Fruit fly (Drosophila melanogaster) whole organism, adult: ENCODE results near the gene Vdup1.

ENCODE experiments used
- CG11617 ChIP-seq: fragments of 200-800 bp; sonication (Bioruptor generic); optimal IDR thresholded peaks from 2 replicates; lab custom pipeline; 2017; ENCODE audit warnings: mild to moderate bottlenecking, missing biosample characterization, missing genetic modification reagents, missing genetic modification characterization
- CG12768 ChIP-seq: fragments of 200-800 bp; sonication (Bioruptor generic); optimal IDR thresholded peaks from 2 replicates; lab custom pipeline; 2017; ENCODE audit warnings: missing biosample characterization, missing genetic modification characterization, mild to moderate bottlenecking, moderate library complexity, missing genetic modification reagents
- CG14711 ChIP-seq: fragments of 200-800 bp; sonication (Bioruptor generic); optimal IDR thresholded peaks from 2 replicates; lab custom pipeline; 2018; ENCODE audit warnings: missing biosample characterization, mild to moderate bottlenecking, missing genetic modification characterization, moderate library complexity
- CG1620 ChIP-seq: fragments of 200-800 bp; sonication (Bioruptor generic); optimal IDR thresholded peaks from 2 replicates; lab custom pipeline; 2016; ENCODE audit warnings: missing biosample characterization, missing genetic modification characterization
- CG33017 ChIP-seq: fragments of 200-800 bp; sonication (Bioruptor generic); optimal IDR thresholded peaks from 2 replicates; lab custom pipeline; 2018; ENCODE audit warnings: missing biosample characterization, mild to moderate bottlenecking, missing genetic modification characterization, moderate library complexity
- CG5204 ChIP-seq: fragments of 200-800 bp; sonication (Bioruptor generic); optimal IDR thresholded peaks from 2 replicates; lab custom pipeline; 2016; ENCODE audit warnings: missing biosample characterization, missing genetic modification characterization
- CG7045 ChIP-seq: fragments of 200-800 bp; sonication (Bioruptor generic); optimal IDR thresholded peaks from 2 replicates; lab custom pipeline; 2017; ENCODE audit warnings: missing biosample characterization, mild to moderate bottlenecking, missing genetic modification characterization
- CG7101 ChIP-seq: fragments of 200-800 bp; sonication (Bioruptor generic); optimal IDR thresholded peaks from 2 replicates; lab custom pipeline; 2018; ENCODE audit warnings: missing biosample characterization, mild to moderate bottlenecking, missing genetic modification characterization, moderate library complexity
- Clk ChIP-seq: fragments of 200-800 bp; sonication (Bioruptor generic); optimal IDR thresholded peaks from 2 replicates; lab custom pipeline; 2017; ENCODE audit warnings: missing biosample characterization, missing genetic modification characterization
- Crg-1 ChIP-seq: fragments of 200-800 bp; sonication (Bioruptor generic); optimal IDR thresholded peaks from 2 replicates; lab custom pipeline; 2016; ENCODE audit warnings: missing biosample characterization, missing genetic modification characterization
- Hr96 ChIP-seq: fragments of 200-800 bp; sonication (Bioruptor generic); optimal IDR thresholded peaks from 2 replicates; lab custom pipeline; 2016; ENCODE audit warnings: missing biosample characterization, missing genetic modification characterization
- Mnt ChIP-seq: fragments of 200-800 bp; sonication (Bioruptor generic); optimal IDR thresholded peaks from 2 replicates; lab custom pipeline; 2016; ENCODE audit warnings: missing biosample characterization, mild to moderate bottlenecking, missing genetic modification characterization
- bab1 ChIP-seq: fragments of 200-800 bp; sonication (Bioruptor generic); optimal IDR thresholded peaks from 3 replicates; lab custom pipeline; 2019; ENCODE audit warnings: missing biosample characterization, mild to moderate bottlenecking, missing genetic modification characterization, moderate library complexity
- cic ChIP-seq: fragments of 200-800 bp; sonication (Bioruptor generic); optimal IDR thresholded peaks from 2 replicates; lab custom pipeline; 2017; ENCODE audit warnings: missing biosample characterization, mild to moderate bottlenecking, missing genetic modification characterization, moderate library complexity
- cnc ChIP-seq, 2 experiments: fragments of >200 bp; optimal IDR thresholded peaks; 2 replicates each; lab custom pipeline; 2017
- kay ChIP-seq: fragments of 200-800 bp; sonication (Bioruptor generic); peaks from one replicate; lab custom pipeline; 2016; ENCODE audit warnings: missing biosample characterization, missing genetic modification characterization, borderline replicate concordance
- ovo ChIP-seq: fragments of 200-800 bp; sonication (Bioruptor generic); optimal IDR thresholded peaks from 2 replicates; lab custom pipeline; 2016; ENCODE audit warnings: missing biosample characterization, missing genetic modification characterization
- pad ChIP-seq: fragments of 200-800 bp; sonication (Bioruptor generic); optimal IDR thresholded peaks from 3 replicates; lab custom pipeline; 2017; ENCODE audit warnings: missing biosample characterization, missing genetic modification characterization, mild to moderate bottlenecking, moderate library complexity, missing genetic modification reagents
- tj ChIP-seq: fragments of 200-800 bp; sonication (Bioruptor generic); optimal IDR thresholded peaks from 3 replicates; lab custom pipeline; 2017; ENCODE audit warnings: missing biosample characterization, mild to moderate bottlenecking, missing genetic modification characterization, moderate library complexity
- toe ChIP-seq: fragments of 200-800 bp; sonication (Bioruptor generic); optimal IDR thresholded peaks from 2 replicates; lab custom pipeline; 2016; ENCODE audit warnings: missing biosample characterization, missing genetic modification characterization

The Vdup1 gene

dm6 chr3L:178913-179488 is at the start of gene Vdup1:
Vdup1 (minus strand) TSS chr3L:178963.
- no peak for TF ChIP-seq ovo (GFP tag; lab: Kevin White, UChicago)

- TF ChIP-seq CG14711 (tag; lab: Kevin White, UChicago) (no peak), kay (peak; percentile 99), cic (peak; percentile 33), Mnt (GFP tag; lab: Kevin White, UChicago) (peak; percentile 33)
Measured at dm6 chr3L:225120-225519, 46.4 kb upstream of the Vdup1 start.

dm6 chr3L:224004-224951 is 45.5 kb upstream of the Vdup1 start:
- TF ChIP-seq cic (peak; percentile 21), Mnt (GFP tag; lab: Kevin White, UChicago) (peak; percentile 44), CG1620 (GFP tag; lab: Kevin White, UChicago) (peak; percentile 55), bab1 (GFP tag; lab: Kevin White, UChicago) (no peak), Hr96 (GFP tag; lab: Kevin White, UChicago) (no peak), CG14711 (tag; lab: Kevin White, UChicago) (no peak), CG11617 (GFP tag; lab: Kevin White, UChicago) (peak; percentile 25), tj (GFP tag; lab: Kevin White, UChicago) (peak; percentile 16), CG7101 (tag; lab: Kevin White, UChicago) (no peak), kay (no peak), toe (no peak), CG12768 (GFP tag; lab: Kevin White, UChicago) (peak; percentile 12), CG7045 (GFP tag; lab: Kevin White, UChicago) (peak; percentile 6), CG5204 (GFP tag; lab: Kevin White, UChicago) (no peak), pad (no peak), ovo (GFP tag; lab: Kevin White, UChicago) (peak; percentile 95), cnc (optimal IDR thresholded peaks at IDR 0.05; lab: Kevin White, UChicago) (no peak), Clk (GFP tag; lab: Kevin White, UChicago) (no peak), CG33017 (tag; lab: Kevin White, UChicago) (no peak), Crg-1 (GFP tag; lab: Kevin White, UChicago) (no peak)

dm6 chr3L:223019-223902 is 44.5 kb upstream of the Vdup1 start, which contains the start of the genes pyx and CG33229:
pyx (minus strand) TSS chr3L:223069.
CG33229 (plus strand) TSS chr3L:223852.
- peak; percentile 18 for TF ChIP-seq CG14711 (tag; lab: Kevin White, UChicago)
- peak; percentile 79 for TF ChIP-seq ovo (GFP tag; lab: Kevin White, UChicago)
- peak; percentile 86 for TF ChIP-seq CG12768 (GFP tag; lab: Kevin White, UChicago)
- peak; percentile 64 for TF ChIP-seq pad
- peak; percentile 72 for TF ChIP-seq bab1 (GFP tag; lab: Kevin White, UChicago)
- no peak for TF ChIP-seq kay
- TF ChIP-seq Crg-1 (GFP tag; lab: Kevin White, UChicago), result peak; percentile 73
- TF ChIP-seq cic, result no peak
- TF ChIP-seq CG7045 (GFP tag; lab: Kevin White, UChicago), result peak; percentile 80
- peak; percentile 40 for TF ChIP-seq Clk (GFP tag; lab: Kevin White, UChicago)
- peak; percentile 63 for TF ChIP-seq CG33017 (tag; lab: Kevin White, UChicago)
- peak; percentile 58 for TF ChIP-seq tj (GFP tag; lab: Kevin White, UChicago)
- TF ChIP-seq CG1620 (GFP tag; lab: Kevin White, UChicago), result peak; percentile 75
- TF ChIP-seq toe, result peak; percentile 91
- TF ChIP-seq CG11617 (GFP tag; lab: Kevin White, UChicago), result peak; percentile 79
- TF ChIP-seq CG5204 (GFP tag; lab: Kevin White, UChicago), result no peak
- peak; percentile 52 for TF ChIP-seq Mnt (GFP tag; lab: Kevin White, UChicago)
- TF ChIP-seq cnc (optimal IDR thresholded peaks at IDR 0.05; lab: Kevin White, UChicago), result no peak
- TF ChIP-seq CG7101 (tag; lab: Kevin White, UChicago), result peak; percentile 74
- peak; percentile 84 for TF ChIP-seq Hr96 (GFP tag; lab: Kevin White, UChicago)

dm6 chr3L:217480-218118 is 38.8 kb upstream of the Vdup1 start, which contains the start of gene CG13877:
CG13877 (plus strand) TSS chr3L:218068.
- TF ChIP-seq tj (GFP tag; lab: Kevin White, UChicago) (no peak), CG7101 (tag; lab: Kevin White, UChicago) (no peak), cic (peak; percentile 88), Mnt (GFP tag; lab: Kevin White, UChicago) (no peak), Clk (GFP tag; lab: Kevin White, UChicago) (no peak)
